Worm (Caenorhabditis elegans): ENCODE results near the gene E03H12.4.

DNA sequence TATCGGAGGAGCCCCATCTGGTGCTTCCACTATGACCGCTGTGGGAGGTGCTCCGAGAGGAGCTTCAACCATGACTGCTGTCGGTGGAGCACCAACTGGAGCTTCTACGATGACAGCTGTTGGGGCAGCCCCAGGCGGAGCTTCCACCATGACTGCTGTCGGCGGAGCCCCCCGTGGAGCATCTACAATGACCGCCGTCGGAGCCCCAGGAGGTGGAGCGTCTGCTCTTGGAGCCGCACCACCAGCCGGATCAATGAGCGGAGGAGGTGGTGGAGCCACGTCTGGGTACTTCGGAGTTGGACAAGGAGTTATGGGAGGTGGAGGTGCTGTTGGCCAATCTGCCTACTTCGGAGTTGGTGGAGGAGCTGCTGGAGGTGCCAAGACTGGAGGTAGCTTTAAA, 14.6 kb downstream of the E03H12.4 start:
- TF ChIP-seq K11D2.4 (GFP tag; IDR thresholded peaks at IDR 0.05) (no peak), nhr-179 (tag; optimal IDR thresholded peaks at IDR 0.05) (no peak), B0261.1 (tag; optimal IDR thresholded peaks at IDR 0.05) (no peak)

Measured in whole organism, young adult.